Fruit fly (Drosophila melanogaster): ENCODE data around the gene Sfp33A4.

dm6 chr2L:11789690-11790089 lies 47.4 kb upstream of the Sfp33A4 start, which contains the start of gene CG14932:
- TF ChIP-seq EcR (GFP tag; optimal IDR thresholded peaks at IDR 0.05): no peak
- no peak for TF ChIP-seq usp (GFP tag; optimal IDR thresholded peaks at IDR 0.05)
- TF ChIP-seq psq (optimal IDR thresholded peaks at IDR 0.05): no peak
